Fruit fly (Drosophila melanogaster): Measurements from ENCODE around the gene CG3651.

DNA sequence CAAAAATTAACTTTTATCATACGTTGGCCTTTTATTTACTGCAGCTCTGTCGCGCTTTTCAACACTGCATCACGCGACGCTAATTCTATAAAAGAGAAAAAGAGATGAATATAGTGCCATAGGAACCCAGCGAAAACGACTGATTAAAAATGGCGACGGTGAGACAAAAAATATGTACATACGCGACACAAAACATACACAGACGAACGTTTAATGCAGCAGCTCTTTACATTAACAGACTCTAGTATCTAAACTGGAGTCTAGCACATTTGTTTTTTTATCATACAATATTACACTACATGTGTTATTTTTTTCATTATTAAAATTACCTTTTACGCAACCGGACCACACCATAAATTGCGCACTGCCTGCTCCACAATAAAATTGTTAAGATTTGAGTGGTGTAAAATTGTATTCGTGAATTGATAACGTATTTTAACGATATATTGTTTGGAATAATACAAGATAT is 47.5 kb downstream of the CG3651 start:
- TF ChIP-seq Hr78 (GFP tag; optimal IDR thresholded peaks at IDR 0.05) (no peak), OdsH (GFP tag; optimal IDR thresholded peaks at IDR 0.05) (peak; percentile 56), Dfd (GFP tag; optimal IDR thresholded peaks at IDR 0.05) (no peak), jim (GFP tag; optimal IDR thresholded peaks at IDR 0.05) (no peak), foxo (GFP tag; optimal IDR thresholded peaks at IDR 0.05) (no peak), fru (GFP tag; optimal IDR thresholded peaks at IDR 0.05) (peak; percentile 85)
